Worm (Caenorhabditis elegans): ENCODE results near the gene btb-22.

The btb-22 gene

ce11 chrII:3310957-3311657, 11.6 kb downstream of the btb-22 start:
- no peak for TF ChIP-seq fkh-10 (GFP tag; optimal IDR thresholded peaks at IDR 0.05)
- TF ChIP-seq ceh-18 (tag; optimal IDR thresholded peaks at IDR 0.05): no peak
- TF ChIP-seq elt-2 (tag; optimal IDR thresholded peaks at IDR 0.05): peak; percentile 68
- peak; percentile 73 for TF ChIP-seq ceh-48 (tag; optimal IDR thresholded peaks at IDR 0.05)
- TF ChIP-seq rnt-1 (tag; optimal IDR thresholded peaks at IDR 0.05): peak; percentile 12

ce11 chrII:3313442-3313841, 13.9 kb downstream of the btb-22 start, which contains the start of gene F39E9.6:
Gene F39E9.6 (minus strand): TSS chrII:3313542.
- TF ChIP-seq ceh-22 (tag; optimal IDR thresholded peaks at IDR 0.05): no peak
- no peak for TF ChIP-seq ceh-14 (tag; optimal IDR thresholded peaks at IDR 0.05)
- no peak for TF ChIP-seq K02D7.2 (tag; optimal IDR thresholded peaks at IDR 0.05)
- TF ChIP-seq ztf-16 (tag; optimal IDR thresholded peaks at IDR 0.05): no peak
- no peak for TF ChIP-seq nhr-232 (tag; optimal IDR thresholded peaks at IDR 0.05)
- no peak for TF ChIP-seq hlh-30 (tag; optimal IDR thresholded peaks at IDR 0.05; ENCODE audit: insufficient read depth)
- TF ChIP-seq dmd-4 (tag; optimal IDR thresholded peaks at IDR 0.05; ENCODE audit: borderline replicate concordance): no peak
- no peak for TF ChIP-seq ttx-3 (tag; optimal IDR thresholded peaks at IDR 0.05)
- no peak for TF ChIP-seq unc-42 (tag; optimal IDR thresholded peaks at IDR 0.05)
- TF ChIP-seq Y22D7AL.16 (tag; optimal IDR thresholded peaks at IDR 0.05): no peak
- no peak for TF ChIP-seq eyg-1 (tag; optimal IDR thresholded peaks at IDR 0.05)
- TF ChIP-seq ceh-31 (tag; optimal IDR thresholded peaks at IDR 0.05): no peak
- no peak for TF ChIP-seq ama-1 (optimal IDR thresholded peaks at IDR 0.05)
- TF ChIP-seq C08G9.2 (tag; optimal IDR thresholded peaks at IDR 0.05): no peak
- no peak for TF ChIP-seq fax-1 (tag; optimal IDR thresholded peaks at IDR 0.05)
- no peak for TF ChIP-seq hlh-8 (tag; optimal IDR thresholded peaks at IDR 0.05)
- no peak for TF ChIP-seq unc-86 (tag; optimal IDR thresholded peaks at IDR 0.05)
- no peak for TF ChIP-seq mec-3 (tag; optimal IDR thresholded peaks at IDR 0.05; ENCODE audit: borderline replicate concordance)
- no peak for TF ChIP-seq zip-5 (tag; optimal IDR thresholded peaks at IDR 0.05)

- TF ChIP-seq hlh-6 (tag; optimal IDR thresholded peaks at IDR 0.05): no peak
- TF ChIP-seq elt-2 (tag; optimal IDR thresholded peaks at IDR 0.05): peak; percentile 76
- TF ChIP-seq Y22D7AL.16 (tag; optimal IDR thresholded peaks at IDR 0.05): no peak
- no peak for TF ChIP-seq elt-4 (tag; optimal IDR thresholded peaks at IDR 0.05)
- no peak for TF ChIP-seq nfya-1 (tag; optimal IDR thresholded peaks at IDR 0.05)
Observed at ce11 chrII:3318839-3319238, 19.3 kb downstream of the btb-22 start.

- no peak for TF ChIP-seq ahr-1 (tag; optimal IDR thresholded peaks at IDR 0.05)
- TF ChIP-seq nhr-11 (tag; optimal IDR thresholded peaks at IDR 0.05): no peak
- TF ChIP-seq Y22D7AL.16 (tag; optimal IDR thresholded peaks at IDR 0.05): no peak
- no peak for TF ChIP-seq ttx-3 (tag; optimal IDR thresholded peaks at IDR 0.05)
- TF ChIP-seq sox-4 (tag; optimal IDR thresholded peaks at IDR 0.05): no peak
- TF ChIP-seq ceh-48 (tag; optimal IDR thresholded peaks at IDR 0.05): no peak
- no peak for TF ChIP-seq unc-55 (GFP tag; optimal IDR thresholded peaks at IDR 0.05)
- TF ChIP-seq ceh-6 (GFP tag; optimal IDR thresholded peaks at IDR 0.05): no peak
- TF ChIP-seq gmeb-2 (tag; optimal IDR thresholded peaks at IDR 0.05): no peak
Observed at ce11 chrII:3322257-3322656, 22.7 kb downstream of the btb-22 start, which contains the start of gene Y46D2A.1. Gene Y46D2A.1 (plus strand): TSS chrII:3322557.

ce11 chrII:3323179-3323578, 23.6 kb downstream of the btb-22 start, which contains the start of gene Y46D2A.2:
Gene Y46D2A.2 (minus strand): TSS chrII:3323279.
- TF ChIP-seq nhr-11 (tag; optimal IDR thresholded peaks at IDR 0.05) (no peak), ceh-24 (tag; optimal IDR thresholded peaks at IDR 0.05) (no peak), ama-1 (optimal IDR thresholded peaks at IDR 0.05) (no peak), hlh-13 (GFP tag; optimal IDR thresholded peaks at IDR 0.05) (no peak), ets-4 (tag; optimal IDR thresholded peaks at IDR 0.05) (no peak), ceh-30 (tag; optimal IDR thresholded peaks at IDR 0.05) (no peak), pha-4 (tag; optimal IDR thresholded peaks at IDR 0.05) (no peak), unc-86 (tag; optimal IDR thresholded peaks at IDR 0.05) (no peak), elt-2 (tag; optimal IDR thresholded peaks at IDR 0.05) (no peak)

Measured in whole organism, late embryonic.